Fruit fly (Drosophila melanogaster): ENCODE measurements around the gene CG33509.

The CG33509 gene

dm6 chr2L:21065889-21066288, 20.4 kb downstream of the CG33509 start:
- TF ChIP-seq Rel (GFP tag; optimal IDR thresholded peaks at IDR 0.05) (no peak), Rel (tag; optimal IDR thresholded peaks at IDR 0.05) (no peak), dl (GFP tag; optimal IDR thresholded peaks at IDR 0.05; ENCODE audit: insufficient read depth in 1 of 2, partially characterized antibody in 2 of 2) (no peak), Hnf4 (GFP tag; optimal IDR thresholded peaks at IDR 0.05) (no peak), jim (GFP tag; optimal IDR thresholded peaks at IDR 0.05) (no peak), Hr78 (GFP tag; optimal IDR thresholded peaks at IDR 0.05) (no peak), lola (GFP tag; optimal IDR thresholded peaks at IDR 0.05) (no peak), Dif (GFP tag; optimal IDR thresholded peaks at IDR 0.05; ENCODE audit: partially characterized antibody) (no peak), dsf (GFP tag; optimal IDR thresholded peaks at IDR 0.05; ENCODE audit: borderline replicate concordance) (no peak), CrebA (GFP tag; optimal IDR thresholded peaks at IDR 0.05; ENCODE audit: borderline replicate concordance) (no peak), rgr (GFP tag; optimal IDR thresholded peaks at IDR 0.05) (no peak), h (GFP tag; optimal IDR thresholded peaks at IDR 0.05) (no peak)

dm6 chr2L:21062611-21063010, 23.7 kb downstream of the CG33509 start:
- TF ChIP-seq Myc (optimal IDR thresholded peaks at IDR 0.05) (no peak), GATAd (GFP tag; optimal IDR thresholded peaks at IDR 0.05) (no peak), h (GFP tag; optimal IDR thresholded peaks at IDR 0.05) (no peak)

dm6 chr2L:21061591-21061990, 24.7 kb downstream of the CG33509 start:
- TF ChIP-seq Hnf4 (GFP tag; optimal IDR thresholded peaks at IDR 0.05) = no peak
- no peak for TF ChIP-seq psq (GFP tag; optimal IDR thresholded peaks at IDR 0.05)
- TF ChIP-seq dsf (GFP tag; optimal IDR thresholded peaks at IDR 0.05; ENCODE audit: borderline replicate concordance) = no peak
- no peak for TF ChIP-seq usp (GFP tag; optimal IDR thresholded peaks at IDR 0.05)
- TF ChIP-seq fru (GFP tag; optimal IDR thresholded peaks at IDR 0.05) = no peak
- no peak for TF ChIP-seq HLH106 (tag; optimal IDR thresholded peaks at IDR 0.05)
- TF ChIP-seq pan (optimal IDR thresholded peaks at IDR 0.05) = no peak
- TF ChIP-seq Rel (GFP tag; optimal IDR thresholded peaks at IDR 0.05) = no peak
- TF ChIP-seq Rel (tag; optimal IDR thresholded peaks at IDR 0.05) = no peak

dm6 chr2L:21053623-21054022, 32.7 kb downstream of the CG33509 start:
- TF ChIP-seq psq (GFP tag; optimal IDR thresholded peaks at IDR 0.05) = peak; percentile 3
- no peak for TF ChIP-seq rgr (GFP tag; optimal IDR thresholded peaks at IDR 0.05)

dm6 chr2L:21052783-21053463, 33.4 kb downstream of the CG33509 start, which contains the start of gene Itgbn:
Itgbn (plus strand) TSS chr2L:21053033.
- TF ChIP-seq rgr (GFP tag; optimal IDR thresholded peaks at IDR 0.05) (no peak), CG32264 (GFP tag; optimal IDR thresholded peaks at IDR 0.05) (no peak)

dm6 chr2L:21051873-21052736, 34.2 kb downstream of the CG33509 start, which contains the start of gene CG42238:
CG42238 (minus strand) TSS chr2L:21052164.
- TF ChIP-seq Sp1 (GFP tag; optimal IDR thresholded peaks at IDR 0.05) (peak; percentile 8), CG32264 (GFP tag; optimal IDR thresholded peaks at IDR 0.05) (no peak), sv (GFP tag; optimal IDR thresholded peaks at IDR 0.05) (no peak), psq (GFP tag; optimal IDR thresholded peaks at IDR 0.05) (peak; percentile 21), brk (GFP tag; optimal IDR thresholded peaks at IDR 0.05) (no peak), Vsx2 (GFP tag; optimal IDR thresholded peaks at IDR 0.05; ENCODE audit: partially characterized antibody) (no peak), br (GFP tag; optimal IDR thresholded peaks at IDR 0.05) (no peak), jim (GFP tag; optimal IDR thresholded peaks at IDR 0.05) (no peak), Abd-B (GFP tag; optimal IDR thresholded peaks at IDR 0.05) (no peak), dsf (GFP tag; optimal IDR thresholded peaks at IDR 0.05; ENCODE audit: borderline replicate concordance) (no peak), Hr83 (GFP tag; optimal IDR thresholded peaks at IDR 0.05; ENCODE audit: poor library complexity, severe bottlenecking) (peak; percentile 36), fru (GFP tag; optimal IDR thresholded peaks at IDR 0.05) (no peak), OdsH (GFP tag; optimal IDR thresholded peaks at IDR 0.05) (no peak), woc (GFP tag; optimal IDR thresholded peaks at IDR 0.05) (no peak), tai (GFP tag; optimal IDR thresholded peaks at IDR 0.05) (no peak), rgr (GFP tag; optimal IDR thresholded peaks at IDR 0.05) (peak; percentile 31), CG9705 (GFP tag; optimal IDR thresholded peaks at IDR 0.05) (no peak), dl (GFP tag; optimal IDR thresholded peaks at IDR 0.05; ENCODE audit: insufficient read depth in 1 of 2, partially characterized antibody in 2 of 2) (peak in 1 of 2 experiments; percentile 39), Rel (GFP tag; optimal IDR thresholded peaks at IDR 0.05) (no peak), Rel (tag; optimal IDR thresholded peaks at IDR 0.05) (peak; percentile 31), Hr78 (GFP tag; optimal IDR thresholded peaks at IDR 0.05) (no peak), HLH106 (tag; optimal IDR thresholded peaks at IDR 0.05) (peak; percentile 2), ey (GFP tag; optimal IDR thresholded peaks at IDR 0.05) (no peak), foxo (GFP tag; optimal IDR thresholded peaks at IDR 0.05) (peak in 1 of 2 experiments; percentile 4), usp (GFP tag; optimal IDR thresholded peaks at IDR 0.05) (no peak), sage (GFP tag; optimal IDR thresholded peaks at IDR 0.05) (no peak), Hnf4 (GFP tag; optimal IDR thresholded peaks at IDR 0.05) (no peak), Dif (GFP tag; optimal IDR thresholded peaks at IDR 0.05; ENCODE audit: partially characterized antibody) (no peak), Myc (optimal IDR thresholded peaks at IDR 0.05) (no peak)

Data from whole organism, wandering third instar larva.